Fruit fly (Drosophila melanogaster): Measurements from ENCODE around the gene Six4.

The Six4 gene

DNA sequence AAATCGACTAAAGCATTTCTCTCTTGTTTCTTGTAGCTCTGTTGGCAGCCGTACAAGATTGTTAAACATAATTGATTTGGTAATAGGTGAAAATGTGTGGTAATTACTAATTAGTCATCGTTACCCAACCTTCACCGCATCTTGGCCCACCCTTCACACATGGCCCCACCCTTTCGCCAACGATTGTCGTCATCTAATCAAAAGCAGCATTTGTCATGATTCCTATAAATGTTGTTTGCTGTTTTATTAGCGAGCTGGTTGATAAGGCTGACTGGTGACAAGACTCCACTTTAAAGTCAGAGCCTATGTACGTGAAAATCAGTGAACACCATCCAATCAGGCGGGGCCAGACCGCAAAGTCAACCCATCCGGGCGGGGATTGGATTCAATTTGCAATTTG is 37.8 kb upstream of the Six4 start (continued):
- TF ChIP-seq CG7839 (tag; optimal IDR thresholded peaks at IDR 0.05) (no peak), sug (tag; optimal IDR thresholded peaks at IDR 0.05) (peak; percentile 44), CG8478 (optimal IDR thresholded peaks at IDR 0.05) (no peak), Rfx (GFP tag; IDR thresholded peaks at IDR 0.05) (no peak), tll (GFP tag; optimal IDR thresholded peaks at IDR 0.05) (no peak), CG8281 (tag; optimal IDR thresholded peaks at IDR 0.05) (no peak), onecut (GFP tag; IDR thresholded peaks at IDR 0.05) (no peak), fd96Cb (tag; optimal IDR thresholded peaks at IDR 0.05) (no peak), Dip2 (GFP tag; IDR thresholded peaks at IDR 0.05) (no peak), CG8290 (GFP tag; optimal IDR thresholded peaks at IDR 0.05) (no peak), CG8290 (tag; optimal IDR thresholded peaks at IDR 0.05) (peak in 1 of 2 experiments; percentile 10), lab (GFP tag; optimal IDR thresholded peaks at IDR 0.05) (peak; percentile 10), HLH54F (GFP tag; optimal IDR thresholded peaks at IDR 0.05) (no peak), CG13424 (tag; optimal IDR thresholded peaks at IDR 0.05) (no peak), Dp (GFP tag; optimal IDR thresholded peaks at IDR 0.05) (no peak), CG13775 (GFP tag; optimal IDR thresholded peaks at IDR 0.05) (no peak), Mes4 (GFP tag; optimal IDR thresholded peaks at IDR 0.05) (no peak), chm (GFP tag; IDR thresholded peaks at IDR 0.05) (no peak), p53 (GFP tag; optimal IDR thresholded peaks at IDR 0.05) (no peak), so (GFP tag; IDR thresholded peaks at IDR 0.05) (no peak), tup (GFP tag; optimal IDR thresholded peaks at IDR 0.05) (no peak), toy (GFP tag; IDR thresholded peaks at IDR 0.05) (no peak), CG10274 (GFP tag; optimal IDR thresholded peaks at IDR 0.05) (no peak), Pdp1 (GFP tag; optimal IDR thresholded peaks at IDR 0.05) (peak in 1 of 2 experiments; percentile 16), gce (GFP tag; IDR thresholded peaks at IDR 0.05) (no peak), Ets65A (GFP tag) (no peak), sob (GFP tag; IDR thresholded peaks at IDR 0.05) (no peak), CG6683 (GFP tag; optimal IDR thresholded peaks at IDR 0.05) (no peak), CG7745 (tag; optimal IDR thresholded peaks at IDR 0.05) (no peak), Trl (optimal IDR thresholded peaks at IDR 0.05) (no peak), Trl (GFP tag; optimal IDR thresholded peaks at IDR 0.05) (no peak), Atf6 (GFP tag; IDR thresholded peaks at IDR 0.05) (no peak)

DNA sequence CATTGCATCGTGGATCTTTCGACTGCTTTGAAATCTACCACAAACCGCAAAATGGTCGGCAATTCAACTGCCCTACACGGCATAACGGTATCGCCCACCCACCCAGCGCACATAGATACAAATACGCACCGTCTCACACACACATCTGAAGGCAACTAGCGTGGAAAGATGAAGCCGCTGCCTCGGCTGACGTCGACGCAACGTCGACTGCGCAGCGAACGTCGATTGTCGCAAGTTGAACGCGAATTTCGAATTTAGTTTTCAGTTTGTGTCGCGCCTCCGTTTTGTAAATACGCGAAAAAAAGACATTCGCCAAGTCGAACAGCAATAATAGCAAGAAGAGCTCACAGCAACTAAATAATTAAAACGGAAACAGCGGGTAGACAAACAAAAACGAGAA is 35.4 kb upstream of the Six4 start:
- TF ChIP-seq Adf1 (GFP tag; IDR thresholded peaks at IDR 0.05): peak; percentile 94
- 0 out of 2 replicates have a peak, but pooled peaks have one; percentile 22 for TF ChIP-seq Bgb (GFP tag; IDR thresholded peaks at IDR 0.05; ENCODE audit: partially characterized antibody)
- no peak for TF ChIP-seq CG6791 (GFP tag; IDR thresholded peaks at IDR 0.05; ENCODE audit: partially characterized antibody)
- TF ChIP-seq CG2199 (GFP tag; IDR thresholded peaks at IDR 0.05): no peak
- 0 out of 2 replicates have a peak, but pooled peaks have one; percentile 6 for TF ChIP-seq ara (GFP tag; IDR thresholded peaks at IDR 0.05)
- TF ChIP-seq CG11695 (GFP tag; IDR thresholded peaks at IDR 0.05): 0 out of 3 replicates have a peak, but pooled peaks have one; percentile 20
- peak; percentile 45 for TF ChIP-seq Ets65A (GFP tag)
- TF ChIP-seq cg (GFP tag; optimal IDR thresholded peaks at IDR 0.05): peak; percentile 30

Data from whole organism, embryonic.